Worm (Caenorhabditis elegans): ENCODE data around the gene hach-1.

- no peak for TF ChIP-seq pha-4 (tag; optimal IDR thresholded peaks at IDR 0.05)
- no peak for TF ChIP-seq ceh-19 (GFP tag; optimal IDR thresholded peaks at IDR 0.05)
- no peak for TF ChIP-seq nhr-232 (tag; optimal IDR thresholded peaks at IDR 0.05)
- TF ChIP-seq elt-2 (tag; optimal IDR thresholded peaks at IDR 0.05): no peak
- no peak for TF ChIP-seq rnt-1 (tag; optimal IDR thresholded peaks at IDR 0.05)
- no peak for TF ChIP-seq madf-2 (tag; optimal IDR thresholded peaks at IDR 0.05)
- TF ChIP-seq pax-1 (tag; optimal IDR thresholded peaks at IDR 0.05): no peak
- TF ChIP-seq odd-2 (tag; optimal IDR thresholded peaks at IDR 0.05): no peak
- TF ChIP-seq elt-4 (tag; optimal IDR thresholded peaks at IDR 0.05): no peak
- no peak for TF ChIP-seq K02D7.2 (tag; optimal IDR thresholded peaks at IDR 0.05)
- TF ChIP-seq ama-1 (optimal IDR thresholded peaks at IDR 0.05): no peak
- no peak for TF ChIP-seq hlh-30 (tag; optimal IDR thresholded peaks at IDR 0.05; ENCODE audit: insufficient read depth)
- TF ChIP-seq nfya-1 (tag; optimal IDR thresholded peaks at IDR 0.05): no peak
Observed at ce11 chrIII:5570814-5571443, 15.7 kb downstream of the hach-1 start.

All from whole organism, late embryonic.